Fruit fly (Drosophila melanogaster) whole organism, embryonic: Measurements from ENCODE around the gene ftz-f1.
A peak's percentile ranks its signal among the peaks of the same experiment; 100 is the strongest.

Experiments used
- Bdp1 ChIP-seq: fragments of 200-800 bp; sonication (Bioruptor generic); optimal IDR thresholded peaks from 3 replicates; lab custom pipeline; 2016; ENCODE audit warnings: missing biosample characterization, missing genetic modification characterization
- Blimp-1 ChIP-seq: fragments of 200-800 bp; sonication (Bioruptor generic); optimal IDR thresholded peaks from 3 replicates; lab custom pipeline; 2018; ENCODE audit warnings: missing biosample characterization, missing genetic modification characterization, mild to moderate bottlenecking, moderate library complexity, missing genetic modification reagents
- CG11093 ChIP-seq: fragments of 200-800 bp; sonication (Bioruptor generic); IDR thresholded peaks from 3 replicates; pipeline ENCODE4 v1.3.6; 2022; ENCODE audit warnings: missing biosample characterization, missing genetic modification characterization
- CG31224 ChIP-seq: fragments of 200-800 bp; sonication (Bioruptor generic); IDR thresholded peaks from 2 replicates; pipeline ENCODE4 v1.3.6; 2022; ENCODE audit warnings: missing biosample characterization, missing genetic modification characterization
- CG3407 ChIP-seq: fragments of 200-800 bp; sonication (Bioruptor generic); optimal IDR thresholded peaks from 2 replicates; lab custom pipeline; 2018; ENCODE audit warnings: missing biosample characterization, mild to moderate bottlenecking, missing genetic modification characterization
- CG4854 ChIP-seq: fragments of 200-800 bp; sonication (Bioruptor generic); optimal IDR thresholded peaks from 2 replicates; lab custom pipeline; 2016; ENCODE audit warnings: missing biosample characterization, missing genetic modification characterization, inconsistent platforms
- CG6689 ChIP-seq: fragments of 200-800 bp; sonication (Bioruptor generic); IDR thresholded peaks from 2 replicates; pipeline ENCODE4 v1.3.6; 2022; ENCODE audit warnings: missing biosample characterization, missing genetic modification characterization
- CG8924 ChIP-seq: fragments of 200-800 bp; optimal IDR thresholded peaks from 3 replicates; lab custom pipeline; 2019; ENCODE audit warnings: missing biosample characterization, mild to moderate bottlenecking, missing genetic modification characterization, moderate library complexity
- CG9215 ChIP-seq: fragments of 200-800 bp; sonication (Bioruptor generic); IDR thresholded peaks from 2 replicates; pipeline ENCODE4 v1.3.6; 2022; ENCODE audit warnings: missing biosample characterization, missing genetic modification characterization
- D19A ChIP-seq: fragments of 200-800 bp; optimal IDR thresholded peaks from 3 replicates; lab custom pipeline; 2019; ENCODE audit warnings: missing biosample characterization, mild to moderate bottlenecking, missing genetic modification characterization, moderate library complexity
- Dfd ChIP-seq, 2 experiments: fragments of >200 bp; optimal IDR thresholded peaks; 2 replicates each; lab custom pipeline; 2017; ENCODE audit warnings: missing biosample characterization in 2 of 2, missing genetic modification characterization in 2 of 2
- Dref ChIP-seq: fragments of 200-800 bp; sonication (Bioruptor generic); IDR thresholded peaks from 2 replicates; pipeline ENCODE4 v1.3.6; 2022; ENCODE audit warnings: missing biosample characterization, missing genetic modification characterization
- Eip74EF ChIP-seq, 2 experiments: fragments of 200-800 bp in 1 of 2; fragments of >200 bp in 1 of 2; sonication (Bioruptor generic) in 1 of 2; optimal IDR thresholded peaks; 2 replicates each; lab custom pipeline; 2017 to 2019; ENCODE audit warnings: missing biosample characterization in 2 of 2, missing genetic modification characterization in 2 of 2, mild to moderate bottlenecking in 1 of 2, moderate library complexity in 1 of 2
- Ravus ChIP-seq: fragments of 200-800 bp; sonication (Bioruptor generic); IDR thresholded peaks from 2 replicates; pipeline ENCODE4 v1.3.6; 2022; ENCODE audit warnings: missing biosample characterization, missing genetic modification characterization
- ab ChIP-seq: fragments of 200-800 bp; sonication (Bioruptor generic); optimal IDR thresholded peaks from 2 replicates; lab custom pipeline; 2016; ENCODE audit warnings: missing biosample characterization, missing genetic modification characterization
- br ChIP-seq: fragments of >200 bp; optimal IDR thresholded peaks from 2 replicates; lab custom pipeline; 2017
- bsh ChIP-seq, 2 experiments: fragments of 200-800 bp; sonication (Bioruptor generic); optimal IDR thresholded peaks; 2 replicates each; lab custom pipeline; 2017 to 2018; ENCODE audit warnings: mild to moderate bottlenecking in 2 of 2, missing biosample characterization in 2 of 2, missing genetic modification characterization in 2 of 2, moderate library complexity in 1 of 2
- cas ChIP-seq: fragments of 200-800 bp; sonication (Bioruptor generic); IDR thresholded peaks from 2 replicates; pipeline ENCODE4 v1.3.6; 2022; ENCODE audit warnings: missing biosample characterization, missing genetic modification characterization
- cg ChIP-seq: fragments of 200-800 bp; sonication (Bioruptor generic); optimal IDR thresholded peaks from 3 replicates; lab custom pipeline; 2019; ENCODE audit warnings: missing biosample characterization, mild to moderate bottlenecking, missing genetic modification characterization, moderate library complexity
- chinmo ChIP-seq: fragments of 200-800 bp; sonication (Bioruptor generic); IDR thresholded peaks from 4 replicates; pipeline ENCODE4 v1.3.6; 2022; ENCODE audit warnings: missing biosample characterization, missing genetic modification characterization; ENCODE audit not compliant: partially characterized antibody
- chm ChIP-seq: fragments of 200-800 bp; sonication (Bioruptor generic); IDR thresholded peaks from 2 replicates; pipeline ENCODE4 v1.3.6; 2022; ENCODE audit warnings: missing biosample characterization, missing genetic modification characterization
- cwo ChIP-seq: fragments of 200-800 bp; sonication (Bioruptor generic); optimal IDR thresholded peaks from 3 replicates; lab custom pipeline; 2017; ENCODE audit warnings: missing biosample characterization, missing genetic modification characterization, mild to moderate bottlenecking, moderate library complexity, missing genetic modification reagents
- emc ChIP-seq: fragments of 200-800 bp; sonication (Bioruptor generic); optimal IDR thresholded peaks from 2 replicates; lab custom pipeline; 2016; ENCODE audit warnings: missing biosample characterization, missing genetic modification characterization
- exex ChIP-seq: fragments of 200-800 bp; sonication (Bioruptor generic); optimal IDR thresholded peaks from 4 replicates; lab custom pipeline; 2018; ENCODE audit warnings: missing biosample characterization, mild to moderate bottlenecking, missing genetic modification characterization, moderate library complexity
- ftz-f1 ChIP-seq: fragments of 200-800 bp; sonication (Bioruptor generic); optimal IDR thresholded peaks from 2 replicates; lab custom pipeline; 2016; ENCODE audit warnings: missing biosample characterization, missing genetic modification characterization
- grn ChIP-seq: fragments of 200-800 bp; sonication (Bioruptor generic); optimal IDR thresholded peaks from 3 replicates; lab custom pipeline; 2017; ENCODE audit warnings: missing biosample characterization, missing genetic modification characterization
- lbe ChIP-seq: fragments of 200-800 bp; sonication (Bioruptor generic); optimal IDR thresholded peaks from 2 replicates; lab custom pipeline; 2016; ENCODE audit warnings: missing biosample characterization, mild to moderate bottlenecking, missing genetic modification characterization
- row ChIP-seq: fragments of 200-800 bp; sonication (Bioruptor generic); IDR thresholded peaks from 3 replicates; pipeline ENCODE4 v1.3.6; 2022; ENCODE audit warnings: missing biosample characterization, missing genetic modification characterization
- sd ChIP-seq: fragments of 200-800 bp; sonication (Bioruptor generic); optimal IDR thresholded peaks from 3 replicates; lab custom pipeline; 2018; ENCODE audit warnings: missing biosample characterization, mild to moderate bottlenecking, missing genetic modification characterization, moderate library complexity
- so ChIP-seq: fragments of 200-800 bp; sonication (Bioruptor generic); IDR thresholded peaks from 3 replicates; pipeline ENCODE4 v1.3.6; 2022; ENCODE audit warnings: missing biosample characterization, missing genetic modification characterization
- sug ChIP-seq: fragments of 200-800 bp; optimal IDR thresholded peaks from 2 replicates; lab custom pipeline; 2019; ENCODE audit warnings: missing biosample characterization, mild to moderate bottlenecking, missing genetic modification characterization, moderate library complexity
- tio ChIP-seq: fragments of 200-800 bp; sonication (Bioruptor generic); optimal IDR thresholded peaks from 2 replicates; lab custom pipeline; 2017; ENCODE audit warnings: missing biosample characterization, missing genetic modification characterization, inconsistent platforms
- zfh1 ChIP-seq: fragments of 200-800 bp; sonication (Bioruptor generic); IDR thresholded peaks from 3 replicates; pipeline ENCODE4 v1.3.6; 2022; ENCODE audit warnings: missing biosample characterization, missing genetic modification characterization

ftz-f1 gene

dm6 chr3L:18813963-18814647 lies 13.0 kb upstream of the ftz-f1 start (continued):
- peak; percentile 51 for TF ChIP-seq Blimp-1 (GFP tag; lab: Kevin White, UChicago)
- no peak; the same call in 2 of the 3 replicates for TF ChIP-seq so (GFP tag; lab: Robert Waterston, UW)
- TF ChIP-seq CG8924 (tag; lab: Kevin White, UChicago), result peak; percentile 70
- no peak for TF ChIP-seq CG9215
- TF ChIP-seq bsh (GFP tag; optimal IDR thresholded peaks at IDR 0.05; lab: Kevin White, UChicago), result peak in 1 of 2 experiments; percentile 77
- peak; percentile 70; the same call in 1 of the 2 replicates for TF ChIP-seq chm (GFP tag; lab: Robert Waterston, UW)
- no peak for TF ChIP-seq tio (GFP tag; lab: Kevin White, UChicago)
- TF ChIP-seq Ravus (GFP tag; lab: Robert Waterston, UW), result no peak
- peak; percentile 93 for TF ChIP-seq ftz-f1 (GFP tag; lab: Kevin White, UChicago)
- peak; percentile 74; the same call in 1 of the 3 replicates for TF ChIP-seq zfh1 (GFP tag; lab: Robert Waterston, UW)
- no peak for TF ChIP-seq cas (GFP tag; lab: Robert Waterston, UW)

- 0 out of 4 replicates have a peak, but pooled peaks have one; percentile 34 for TF ChIP-seq chinmo
- no peak for TF ChIP-seq Dref (GFP tag; lab: Robert Waterston, UW)
- no peak for TF ChIP-seq CG31224 (GFP tag; lab: Robert Waterston, UW)
- no peak for TF ChIP-seq row (GFP tag; lab: Robert Waterston, UW)
- TF ChIP-seq CG11093 (GFP tag; lab: Robert Waterston, UW), result no peak
- peak; percentile 30 for TF ChIP-seq cg (GFP tag; lab: Kevin White, UChicago)
- TF ChIP-seq D19A (tag; lab: Kevin White, UChicago), result no peak
- no peak for TF ChIP-seq CG3407 (GFP tag; lab: Kevin White, UChicago)
- peak; percentile 32 for TF ChIP-seq lbe (GFP tag; lab: Kevin White, UChicago)
- TF ChIP-seq br, result no peak
- TF ChIP-seq Bdp1 (GFP tag; lab: Kevin White, UChicago), result no peak
- TF ChIP-seq grn (GFP tag; lab: Kevin White, UChicago), result no peak
These were observed 11.1 kb upstream of the ftz-f1 start for dm6 chr3L:18812141-18812736.

- TF ChIP-seq emc (GFP tag; lab: Kevin White, UChicago), result no peak
- TF ChIP-seq Eip74EF (GFP tag; optimal IDR thresholded peaks at IDR 0.05; lab: Kevin White, UChicago), result no peak
- peak; percentile 52 for TF ChIP-seq exex (tag; lab: Kevin White, UChicago)
- TF ChIP-seq CG6689, result no peak
- peak; percentile 88 for TF ChIP-seq cwo (GFP tag; lab: Kevin White, UChicago)
- TF ChIP-seq CG4854 (GFP tag; lab: Kevin White, UChicago), result no peak
- no peak for TF ChIP-seq ab (GFP tag; lab: Kevin White, UChicago)
- TF ChIP-seq sd (tag; lab: Kevin White, UChicago), result peak; percentile 40
- TF ChIP-seq sug (tag; lab: Kevin White, UChicago), result peak; percentile 8
These were observed 9.4 kb upstream of the ftz-f1 start for dm6 chr3L:18810469-18810868.

- TF ChIP-seq bsh (GFP tag; optimal IDR thresholded peaks at IDR 0.05; lab: Kevin White, UChicago), result no peak
- TF ChIP-seq Dfd (GFP tag; optimal IDR thresholded peaks at IDR 0.05; lab: Kevin White, UChicago), result peak in 1 of 2 experiments; percentile 56
These were observed 8.0 kb upstream of the ftz-f1 start for dm6 chr3L:18809067-18809466.
